Fruit fly (Drosophila melanogaster) whole organism, embryonic: Measurements from ENCODE around the gene CG13062.

Experiments used
- CG10267 ChIP-seq: fragments of 200-800 bp; sonication (Bioruptor generic); optimal IDR thresholded peaks from 2 replicates; lab custom pipeline; 2018; ENCODE audit warnings: missing biosample characterization, mild to moderate bottlenecking, missing genetic modification characterization, moderate library complexity
- CG10366 ChIP-seq: fragments of 200-800 bp; sonication (Bioruptor generic); IDR thresholded peaks from 2 replicates; pipeline ENCODE4 v1.3.6; 2022; ENCODE audit warnings: missing biosample characterization, missing genetic modification characterization
- CG11695 ChIP-seq: fragments of 200-800 bp; sonication (Bioruptor generic); IDR thresholded peaks from 3 replicates; pipeline ENCODE4 v1.3.6; 2022; ENCODE audit warnings: missing biosample characterization, missing genetic modification characterization
- CG11696 ChIP-seq: fragments of 200-800 bp; sonication (Bioruptor generic); IDR thresholded peaks from 2 replicates; pipeline ENCODE4 v1.3.6; 2022; ENCODE audit warnings: missing biosample characterization, missing genetic modification characterization
- CG12744 ChIP-seq: fragments of 200-800 bp; sonication (Bioruptor generic); optimal IDR thresholded peaks from 2 replicates; lab custom pipeline; 2016; ENCODE audit warnings: missing biosample characterization, missing genetic modification characterization
- CG12769 ChIP-seq: fragments of 200-800 bp; sonication (Bioruptor generic); optimal IDR thresholded peaks from 2 replicates; lab custom pipeline; 2019; ENCODE audit warnings: missing biosample characterization, mild to moderate bottlenecking, missing genetic modification characterization, moderate library complexity
- CG14014 ChIP-seq: fragments of 200-800 bp; sonication (Bioruptor generic); IDR thresholded peaks from 2 replicates; pipeline ENCODE4 v1.3.6; 2022; ENCODE audit warnings: missing biosample characterization, missing genetic modification characterization
- CG15073 ChIP-seq: fragments of 200-800 bp; sonication (Bioruptor generic); optimal IDR thresholded peaks from 2 replicates; lab custom pipeline; 2016; ENCODE audit warnings: missing biosample characterization, missing genetic modification characterization
- CG15514 ChIP-seq: fragments of 200-800 bp; sonication (Bioruptor generic); optimal IDR thresholded peaks from 3 replicates; lab custom pipeline; 2017; ENCODE audit warnings: missing biosample characterization, missing genetic modification characterization, mild to moderate bottlenecking, moderate library complexity, missing genetic modification reagents
- CG17359 ChIP-seq: fragments of 200-800 bp; sonication (Bioruptor generic); optimal IDR thresholded peaks from 3 replicates; lab custom pipeline; 2018; ENCODE audit warnings: missing biosample characterization, mild to moderate bottlenecking, missing genetic modification characterization, moderate library complexity
- CG1832 ChIP-seq: fragments of 200-800 bp; sonication (Bioruptor generic); optimal IDR thresholded peaks from 2 replicates; lab custom pipeline; 2017; ENCODE audit warnings: missing biosample characterization, mild to moderate bottlenecking, missing genetic modification characterization, inconsistent platforms
- CG3065 ChIP-seq: fragments of 200-800 bp; sonication (Bioruptor generic); optimal IDR thresholded peaks from 2 replicates; lab custom pipeline; 2016; ENCODE audit warnings: missing biosample characterization, missing genetic modification characterization
- CG31224 ChIP-seq: fragments of 200-800 bp; sonication (Bioruptor generic); IDR thresholded peaks from 2 replicates; pipeline ENCODE4 v1.3.6; 2022; ENCODE audit warnings: missing biosample characterization, missing genetic modification characterization
- CG31441 ChIP-seq: fragments of 200-800 bp; sonication (Bioruptor generic); IDR thresholded peaks from 2 replicates; pipeline ENCODE4 v1.3.6; 2022; ENCODE audit warnings: missing biosample characterization, missing genetic modification characterization
- CG7928 ChIP-seq: fragments of 200-800 bp; sonication (Bioruptor generic); optimal IDR thresholded peaks from 2 replicates; lab custom pipeline; 2017; ENCODE audit warnings: missing biosample characterization, mild to moderate bottlenecking, missing genetic modification characterization
- CG7987 ChIP-seq: fragments of 200-800 bp; sonication (Bioruptor generic); optimal IDR thresholded peaks from 2 replicates; lab custom pipeline; 2018; ENCODE audit warnings: missing biosample characterization, mild to moderate bottlenecking, missing genetic modification characterization, moderate library complexity
- D ChIP-seq, 2 experiments: fragments of 200-800 bp in 1 of 2; fragments of >200 bp in 1 of 2; sonication (Bioruptor generic) in 1 of 2; optimal IDR thresholded peaks; 2 replicates in 1 of 2; 3 replicates in 1 of 2; lab custom pipeline; 2017; ENCODE audit warnings: mild to moderate bottlenecking in 1 of 2, missing biosample characterization in 1 of 2, missing genetic modification characterization in 1 of 2, missing genetic modification reagents in 1 of 2
- Dip3 ChIP-seq: fragments of 200-800 bp; sonication (Bioruptor generic); optimal IDR thresholded peaks from 3 replicates; lab custom pipeline; 2016; ENCODE audit warnings: missing biosample characterization, missing genetic modification characterization
- Eip74EF ChIP-seq, 2 experiments: fragments of 200-800 bp in 1 of 2; fragments of >200 bp in 1 of 2; sonication (Bioruptor generic) in 1 of 2; optimal IDR thresholded peaks; 2 replicates each; lab custom pipeline; 2017 to 2019; ENCODE audit warnings: missing biosample characterization in 2 of 2, missing genetic modification characterization in 2 of 2, mild to moderate bottlenecking in 1 of 2, moderate library complexity in 1 of 2
- Elba2 ChIP-seq: fragments of 200-800 bp; sonication (Bioruptor generic); optimal IDR thresholded peaks from 3 replicates; lab custom pipeline; 2016; ENCODE audit warnings: missing biosample characterization, missing genetic modification characterization
- HLH54F ChIP-seq: fragments of 200-800 bp; sonication (Bioruptor generic); optimal IDR thresholded peaks from 3 replicates; lab custom pipeline; 2016; ENCODE audit warnings: missing biosample characterization, missing genetic modification characterization
- MBD-R2 ChIP-seq: fragments of 200-800 bp; sonication (Bioruptor generic); IDR thresholded peaks from 2 replicates; pipeline ENCODE4 v1.3.6; 2022; ENCODE audit warnings: missing biosample characterization, missing genetic modification characterization
- NC2α ChIP-seq: fragments of 200-800 bp; sonication (Bioruptor generic); optimal IDR thresholded peaks from 2 replicates; lab custom pipeline; 2016; ENCODE audit warnings: missing biosample characterization, missing genetic modification characterization
- Oaz ChIP-seq: fragments of 200-800 bp; sonication (Bioruptor generic); IDR thresholded peaks from 2 replicates; pipeline ENCODE4 v1.3.6; 2022; ENCODE audit warnings: missing biosample characterization, missing genetic modification characterization
- Opbp ChIP-seq: fragments of 200-800 bp; sonication (Bioruptor generic); IDR thresholded peaks from 3 replicates; pipeline ENCODE4 v1.3.6; 2022; ENCODE audit warnings: missing biosample characterization, missing genetic modification characterization; ENCODE audit not compliant: partially characterized antibody
- Tbp ChIP-seq: fragments of >200 bp; optimal IDR thresholded peaks from 2 replicates; lab custom pipeline; 2018; ENCODE audit warnings: missing biosample characterization, missing genetic modification characterization
- ase ChIP-seq: fragments of 200-800 bp; sonication (Bioruptor generic); IDR thresholded peaks from 3 replicates; pipeline ENCODE4 v1.3.6; 2022; ENCODE audit warnings: missing biosample characterization, missing genetic modification characterization
- br ChIP-seq: fragments of >200 bp; optimal IDR thresholded peaks from 2 replicates; lab custom pipeline; 2017
- cas ChIP-seq: fragments of 200-800 bp; sonication (Bioruptor generic); IDR thresholded peaks from 2 replicates; pipeline ENCODE4 v1.3.6; 2022; ENCODE audit warnings: missing biosample characterization, missing genetic modification characterization
- cg ChIP-seq: fragments of 200-800 bp; sonication (Bioruptor generic); optimal IDR thresholded peaks from 3 replicates; lab custom pipeline; 2019; ENCODE audit warnings: missing biosample characterization, mild to moderate bottlenecking, missing genetic modification characterization, moderate library complexity
- chn ChIP-seq: fragments of 200-800 bp; sonication (Bioruptor generic); optimal IDR thresholded peaks from 2 replicates; lab custom pipeline; 2016; ENCODE audit warnings: missing biosample characterization, missing genetic modification characterization
- cwo ChIP-seq: fragments of 200-800 bp; sonication (Bioruptor generic); optimal IDR thresholded peaks from 3 replicates; lab custom pipeline; 2017; ENCODE audit warnings: missing biosample characterization, missing genetic modification characterization, mild to moderate bottlenecking, moderate library complexity, missing genetic modification reagents
- dmrt99B ChIP-seq: fragments of 200-800 bp; sonication (Bioruptor generic); optimal IDR thresholded peaks from 2 replicates; lab custom pipeline; 2018; ENCODE audit warnings: missing biosample characterization, mild to moderate bottlenecking, missing genetic modification characterization, moderate library complexity
- kah ChIP-seq: fragments of 200-800 bp; sonication (Bioruptor generic); optimal IDR thresholded peaks from 2 replicates; lab custom pipeline; 2018; ENCODE audit warnings: missing biosample characterization, mild to moderate bottlenecking, missing genetic modification characterization
- knrl ChIP-seq: fragments of 200-800 bp; sonication (Bioruptor generic); IDR thresholded peaks from 3 replicates; pipeline ENCODE4 v1.3.6; 2022; ENCODE audit warnings: missing biosample characterization, missing genetic modification characterization; ENCODE audit not compliant: partially characterized antibody
- nmo ChIP-seq: fragments of 200-800 bp; sonication (Bioruptor generic); optimal IDR thresholded peaks from 2 replicates; lab custom pipeline; 2018; ENCODE audit warnings: missing biosample characterization, mild to moderate bottlenecking, missing genetic modification characterization, moderate library complexity
- odd ChIP-seq: fragments of 200-800 bp; sonication (Bioruptor generic); optimal IDR thresholded peaks from 2 replicates; lab custom pipeline; 2017; ENCODE audit warnings: missing biosample characterization, mild to moderate bottlenecking, missing genetic modification characterization
- pho ChIP-seq: fragments of 200-800 bp; sonication (Bioruptor generic); optimal IDR thresholded peaks from 2 replicates; lab custom pipeline; 2016; ENCODE audit warnings: missing biosample characterization, missing genetic modification characterization
- rib ChIP-seq: fragments of 200-800 bp; sonication (Bioruptor generic); IDR thresholded peaks from 2 replicates; pipeline ENCODE4 v1.3.6; 2022; ENCODE audit warnings: missing biosample characterization, missing genetic modification characterization
- ro ChIP-seq: fragments of 200-800 bp; sonication (Bioruptor generic); IDR thresholded peaks from 2 replicates; pipeline ENCODE4 v1.3.6; 2022; ENCODE audit warnings: missing biosample characterization, missing genetic modification characterization
- sc ChIP-seq, 3 experiments: fragments of >200 bp in 2 of 3; fragments of 200-800 bp in 1 of 3; sonication (Bioruptor generic) in 1 of 3; optimal IDR thresholded peaks; 2 replicates in 2 of 3; 3 replicates in 1 of 3; lab custom pipeline; 2017; ENCODE audit warnings: mild to moderate bottlenecking in 1 of 3, missing biosample characterization in 1 of 3, missing genetic modification characterization in 1 of 3, missing genetic modification reagents in 1 of 3
- sens ChIP-seq: fragments of 200-800 bp; sonication (Bioruptor generic); peaks from one replicate; lab custom pipeline; 2016; ENCODE audit warnings: missing biosample characterization, missing genetic modification characterization
- slou ChIP-seq: fragments of 200-800 bp; sonication (Bioruptor generic); optimal IDR thresholded peaks from 3 replicates; lab custom pipeline; 2016; ENCODE audit warnings: missing biosample characterization, missing genetic modification characterization
- so ChIP-seq: fragments of 200-800 bp; sonication (Bioruptor generic); IDR thresholded peaks from 3 replicates; pipeline ENCODE4 v1.3.6; 2022; ENCODE audit warnings: missing biosample characterization, missing genetic modification characterization
- sob ChIP-seq: fragments of 200-800 bp; sonication (Bioruptor generic); IDR thresholded peaks from 2 replicates; pipeline ENCODE4 v1.3.6; 2022; ENCODE audit warnings: missing biosample characterization, missing genetic modification characterization
- stc ChIP-seq: fragments of 200-800 bp; sonication (Bioruptor generic); IDR thresholded peaks from 2 replicates; pipeline ENCODE4 v1.3.6; 2022; ENCODE audit warnings: missing biosample characterization, missing genetic modification characterization
- sug ChIP-seq: fragments of 200-800 bp; optimal IDR thresholded peaks from 2 replicates; lab custom pipeline; 2019; ENCODE audit warnings: missing biosample characterization, mild to moderate bottlenecking, missing genetic modification characterization, moderate library complexity
- unc-4 ChIP-seq: fragments of 200-800 bp; sonication (Bioruptor generic); IDR thresholded peaks from 2 replicates; pipeline ENCODE4 v1.3.6; 2022; ENCODE audit warnings: missing biosample characterization, missing genetic modification characterization; ENCODE audit not compliant: partially characterized antibody
- yki ChIP-seq: fragments of >200 bp; optimal IDR thresholded peaks from 3 replicates; lab custom pipeline; 2018
- zen2 ChIP-seq: fragments of 200-800 bp; sonication (Bioruptor generic); IDR thresholded peaks from 3 replicates; pipeline ENCODE4 v1.3.6; 2022; ENCODE audit warnings: missing biosample characterization, missing genetic modification characterization; ENCODE audit not compliant: partially characterized antibody

CG13062 gene

dm6 chr3L:16328207-16328891 is 14.3 kb downstream of the CG13062 start, which contains the start of gene CG13058 (continued):
- TF ChIP-seq CG10366 (GFP tag; lab: Robert Waterston, UW) (peak; percentile 87), stc (GFP tag; lab: Robert Waterston, UW) (no peak), CG15073 (GFP tag; lab: Kevin White, UChicago) (no peak), CG11695 (GFP tag; lab: Robert Waterston, UW) (peak; percentile 67), dmrt99B (tag; lab: Kevin White, UChicago) (peak; percentile 77), chn (GFP tag; lab: Kevin White, UChicago) (peak; percentile 46), kah (GFP tag; lab: Kevin White, UChicago) (peak; percentile 19), Eip74EF (GFP tag; optimal IDR thresholded peaks at IDR 0.05; lab: Kevin White, UChicago) (peak in 1 of 2 experiments; percentile 15), Opbp (GFP tag; lab: Robert Waterston, UW) (no peak), Oaz (GFP tag; lab: Robert Waterston, UW) (peak; percentile 66), unc-4 (no peak), ase (GFP tag; lab: Robert Waterston, UW) (no peak), pho (GFP tag; lab: Kevin White, UChicago) (peak; percentile 53), odd (GFP tag; lab: Kevin White, UChicago) (peak; percentile 64), sc (optimal IDR thresholded peaks at IDR 0.05; lab: Kevin White, UChicago) (no peak), sc (GFP tag; optimal IDR thresholded peaks at IDR 0.05; lab: Kevin White, UChicago) (no peak), MBD-R2 (peak; percentile 48), CG3065 (GFP tag; lab: Kevin White, UChicago) (no peak), Dip3 (GFP tag; lab: Kevin White, UChicago) (peak; percentile 65), D (optimal IDR thresholded peaks at IDR 0.05; lab: Kevin White, UChicago) (no peak), D (GFP tag; optimal IDR thresholded peaks at IDR 0.05; lab: Kevin White, UChicago) (no peak), sug (tag; lab: Kevin White, UChicago) (no peak), HLH54F (GFP tag; lab: Kevin White, UChicago) (peak; percentile 64), CG10267 (tag; lab: Kevin White, UChicago) (no peak), CG14014 (GFP tag; lab: Robert Waterston, UW) (peak; percentile 82), cas (GFP tag; lab: Robert Waterston, UW) (no peak), CG7987 (peak; percentile 9), cwo (GFP tag; lab: Kevin White, UChicago) (peak; percentile 38), Elba2 (GFP tag; lab: Kevin White, UChicago) (no peak), NC2α (GFP tag; lab: Kevin White, UChicago) (no peak), knrl (GFP tag; lab: Robert Waterston, UW) (no peak), sens (peak; percentile 40), slou (GFP tag; lab: Kevin White, UChicago) (no peak), Tbp (no peak), CG1832 (GFP tag; lab: Kevin White, UChicago) (no peak), sob (GFP tag; lab: Robert Waterston, UW) (no peak), CG12769 (tag; lab: Kevin White, UChicago) (peak; percentile 84), cg (GFP tag; lab: Kevin White, UChicago) (no peak), CG17359 (tag; lab: Kevin White, UChicago) (peak; percentile 53), ro (GFP tag; lab: Robert Waterston, UW) (no peak), br (lab: Kevin White, UChicago) (no peak), zen2 (no peak), rib (no peak), CG7928 (peak; percentile 25), yki (no peak), nmo (GFP tag; lab: Kevin White, UChicago) (peak; percentile 30), so (GFP tag; lab: Robert Waterston, UW) (peak; percentile 89), CG12744 (GFP tag; lab: Kevin White, UChicago) (no peak), CG31224 (GFP tag; lab: Robert Waterston, UW) (no peak), CG11696 (GFP tag; lab: Robert Waterston, UW) (no peak), CG15514 (peak; percentile 51), CG31441 (GFP tag; lab: Robert Waterston, UW) (0 out of 2 replicates have a peak, but pooled peaks have one; percentile 42)
